Worm (Caenorhabditis elegans) whole organism, midembryonic: ENCODE measurements around the gene droe-4.

ENCODE experiments used
- flt-1 ChIP-seq: fragments of 200-800 bp; sonication (Bioruptor generic); IDR thresholded peaks from 2 replicates; pipeline ENCODE4 v1.3.6; 2022; ENCODE audit warnings: missing genetic modification characterization, missing compliant biosample characterization
- klf-2 ChIP-seq: fragments of 200-800 bp; sonication (Bioruptor generic); conservative IDR thresholded peaks from 2 replicates; pipeline ENCODE4 v1.3.6; 2022; ENCODE audit warnings: missing genetic modification reagents, missing genetic modification characterization, missing compliant biosample characterization
- med-1 ChIP-seq: sonication (generic microtip); optimal IDR thresholded peaks from 2 replicates; lab custom pipeline; 2017; ENCODE audit warnings: missing genetic modification characterization, mild to moderate bottlenecking, missing compliant biosample characterization, antibody characterized with exemption, missing genetic modification reagents; ENCODE audit not compliant: insufficient read depth
- ref-1 ChIP-seq: fragments of 200-800 bp; sonication (Bioruptor generic); conservative IDR thresholded peaks from 2 replicates; pipeline ENCODE4 v1.3.6; 2022; ENCODE audit warnings: missing genetic modification reagents, missing genetic modification characterization, missing compliant biosample characterization
- ztf-29 ChIP-seq: fragments of 200-800 bp; sonication (Bioruptor generic); IDR thresholded peaks from 2 replicates; pipeline ENCODE4 v1.3.6; 2022; ENCODE audit warnings: missing genetic modification reagents, missing genetic modification characterization, missing compliant biosample characterization

DNA sequence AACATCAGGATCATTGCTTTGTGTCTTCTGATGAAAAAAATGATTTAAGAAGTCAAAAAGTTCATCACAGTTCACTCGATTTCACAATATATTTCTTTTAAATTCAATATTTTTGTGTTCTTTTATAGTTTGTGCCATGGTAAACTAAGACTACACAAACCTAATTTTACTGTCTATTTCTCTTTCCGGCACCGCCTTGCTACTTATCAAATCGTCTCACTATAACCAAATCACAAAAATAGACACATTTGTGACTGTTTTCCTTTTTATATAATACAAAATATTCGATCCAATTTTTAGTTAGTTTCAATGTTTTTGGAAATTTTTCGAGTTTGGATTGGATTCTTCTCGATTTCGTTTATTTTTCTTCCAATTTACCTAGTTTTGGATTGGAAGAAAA lies 38.4 kb upstream of the droe-4 start, which contains the start of gene swt-6:
- TF ChIP-seq flt-1 (no peak), ref-1 (GFP tag; lab: Robert Waterston, UW) (no peak), klf-2 (no peak), med-1 (no peak), ztf-29 (GFP tag; lab: Robert Waterston, UW) (no peak)
